Worm (Caenorhabditis elegans) whole organism, young adult: ENCODE results near the gene srh-147.
"Not testable (repeated sequence)": the region's sequence is repeated elsewhere in the genome, so short reads cannot be mapped to it uniquely, and the experiment has no call there.

ENCODE experiments used
- F23B12.7 ChIP-seq: sonication (generic microtip); optimal IDR thresholded peaks from 2 replicates; lab custom pipeline; 2017; ENCODE audit warnings: missing genetic modification characterization, mild to moderate bottlenecking, missing compliant biosample characterization, antibody characterized with exemption, moderate library complexity; ENCODE audit not compliant: insufficient read depth
- F37B4.10 ChIP-seq: fragments of 200-800 bp; sonication (Bioruptor generic); IDR thresholded peaks from 2 replicates; pipeline ENCODE4 v1.3.6; 2022; ENCODE audit warnings: missing genetic modification characterization, missing compliant biosample characterization
- F57A8.1 ChIP-seq: fragments of 200-800 bp; sonication (Bioruptor generic); optimal IDR thresholded peaks from 2 replicates; lab custom pipeline; 2018; ENCODE audit warnings: mild to moderate bottlenecking, missing genetic modification characterization, moderate library complexity, missing compliant biosample characterization
- cebp-2 ChIP-seq: fragments of 200-800 bp; sonication (Bioruptor generic); IDR thresholded peaks from 2 replicates; pipeline ENCODE4 v1.3.6; 2022; ENCODE audit warnings: missing genetic modification characterization, missing compliant biosample characterization
- efl-1 ChIP-seq: fragments of 150-350 bp; optimal IDR thresholded peaks from 2 replicates; lab custom pipeline; 2014; ENCODE audit warnings: missing biosample characterization, missing genetic modification reagents, missing genetic modification characterization
- hrde-1 ChIP-seq: sonication (generic microtip); optimal IDR thresholded peaks from 2 replicates; lab custom pipeline; 2016; ENCODE audit warnings: missing genetic modification characterization, mild to moderate bottlenecking, missing compliant biosample characterization, moderate library complexity, missing genotype, missing genetic modification reagents, borderline replicate concordance
- lin-54 ChIP-seq: fragments of 200-800 bp; sonication (Bioruptor generic); optimal IDR thresholded peaks from 2 replicates; lab custom pipeline; 2018; ENCODE audit warnings: mild to moderate bottlenecking, missing genetic modification characterization, missing compliant biosample characterization
- lir-1 ChIP-seq: fragments of 200-800 bp; sonication (Bioruptor generic); conservative IDR thresholded peaks from 2 replicates; pipeline ENCODE4 v1.3.6; 2022; ENCODE audit warnings: missing genetic modification reagents, missing genetic modification characterization, missing compliant biosample characterization
- madf-10 ChIP-seq: sonication (generic microtip); optimal IDR thresholded peaks from 2 replicates; lab custom pipeline; 2016; ENCODE audit warnings: mild to moderate bottlenecking, missing genetic modification characterization, missing compliant biosample characterization
- madf-6 ChIP-seq: fragments of 200-800 bp; sonication (Bioruptor generic); IDR thresholded peaks from 2 replicates; pipeline ENCODE4 v1.3.6; 2022; ENCODE audit warnings: missing genetic modification reagents, missing genetic modification characterization, missing compliant biosample characterization
- mes-4 ChIP-seq: sonication (generic microtip); optimal IDR thresholded peaks from 2 replicates; lab custom pipeline; 2016; ENCODE audit warnings: missing genotype, missing genetic modification characterization, missing compliant biosample characterization
- mxl-1 ChIP-seq: sonication (generic microtip); optimal IDR thresholded peaks from 2 replicates; lab custom pipeline; 2016; ENCODE audit warnings: missing genetic modification characterization, missing compliant biosample characterization
- nfya-1 ChIP-seq: sonication (generic microtip); optimal IDR thresholded peaks from 2 replicates; lab custom pipeline; 2017; ENCODE audit warnings: antibody characterized with exemption, missing compliant biosample characterization, missing genetic modification characterization, borderline replicate concordance; ENCODE audit not compliant: insufficient read depth
- pha-4 ChIP-seq: fragments of 150-350 bp; sonication (generic microtip); optimal IDR thresholded peaks from 2 replicates; lab custom pipeline; 2014; ENCODE audit warnings: missing biosample characterization, missing genetic modification reagents, missing genetic modification characterization
- rec-8 ChIP-seq, 2 experiments: sonication (generic microtip); optimal IDR thresholded peaks; 2 replicates each; lab custom pipeline; 2016; ENCODE audit warnings: mild to moderate bottlenecking in 2 of 2, missing genetic modification characterization in 2 of 2, missing genetic modification reagents in 2 of 2, missing genotype in 2 of 2, missing biosample characterization in 1 of 2, missing compliant biosample characterization in 1 of 2, moderate library complexity in 1 of 2
- ztf-18 ChIP-seq: sonication (generic microtip); optimal IDR thresholded peaks from 2 replicates; lab custom pipeline; 2016; ENCODE audit warnings: missing genotype, mild to moderate bottlenecking, missing genetic modification characterization, missing compliant biosample characterization
- ztf-28 ChIP-seq: fragments of 200-800 bp; sonication (Bioruptor generic); IDR thresholded peaks from 2 replicates; pipeline ENCODE4 v1.3.6; 2022; ENCODE audit warnings: missing genetic modification reagents, missing genetic modification characterization, missing compliant biosample characterization

srh-147 gene

DNA sequence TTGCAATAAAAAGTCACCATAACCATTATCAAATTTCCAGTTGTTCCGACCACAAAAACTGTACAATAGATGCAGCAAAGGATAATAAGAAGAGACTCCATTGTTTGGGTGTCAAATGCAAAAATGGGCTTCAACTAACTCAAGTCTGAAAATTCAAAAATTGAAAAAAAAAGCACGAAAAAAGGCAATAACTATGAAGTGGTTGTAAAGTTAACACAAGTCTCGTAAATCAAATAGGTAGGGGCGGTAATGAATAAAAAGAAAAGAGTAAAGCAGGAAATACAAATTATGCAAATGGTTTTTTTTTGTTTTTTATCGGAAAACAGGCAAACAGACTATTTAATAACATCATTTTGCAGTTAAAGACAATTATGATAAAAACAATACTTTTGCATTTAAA lies 42.7 kb downstream of the srh-147 start, which contains the start of gene srsx-38:
srsx-38 (minus strand) TSS at position 101 of the 400 bp plus-strand sequence.
- TF ChIP-seq ztf-18 (tag; lab: Kevin White, UChicago); lin-54 (GFP tag; lab: Kevin White, UChicago); rec-8 (tag; optimal IDR thresholded peaks at IDR 0.05; lab: Kevin White, UChicago): not testable (repeated sequence)

DNA sequence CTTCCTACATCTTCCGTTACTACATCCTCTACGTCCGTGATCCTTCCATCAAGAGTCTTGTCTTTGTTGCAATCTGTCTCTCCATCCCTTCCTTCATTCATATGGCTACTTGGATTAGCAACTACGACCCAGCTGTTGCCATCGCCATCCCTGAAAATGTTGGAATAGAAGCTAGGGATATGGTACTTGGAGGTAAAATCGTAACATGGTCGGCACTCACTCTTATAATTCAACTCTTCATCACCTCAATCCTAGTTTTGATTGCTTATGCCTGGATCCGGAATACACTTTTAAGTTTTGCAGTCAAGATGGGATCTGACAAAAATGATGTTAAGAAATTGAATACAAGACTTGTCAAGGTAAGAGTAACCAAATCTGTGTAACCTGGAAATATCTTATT lies 46.4 kb downstream of the srh-147 start, which contains the start of gene T26E4.18:
T26E4.18 (minus strand) TSS at position 101 of the 400 bp plus-strand sequence.
- not testable (repeated sequence) for TF ChIP-seq madf-10 (tag; lab: Kevin White, UChicago); F57A8.1 (GFP tag; lab: Kevin White, UChicago); lir-1 (GFP tag; lab: Robert Waterston, UW)

DNA sequence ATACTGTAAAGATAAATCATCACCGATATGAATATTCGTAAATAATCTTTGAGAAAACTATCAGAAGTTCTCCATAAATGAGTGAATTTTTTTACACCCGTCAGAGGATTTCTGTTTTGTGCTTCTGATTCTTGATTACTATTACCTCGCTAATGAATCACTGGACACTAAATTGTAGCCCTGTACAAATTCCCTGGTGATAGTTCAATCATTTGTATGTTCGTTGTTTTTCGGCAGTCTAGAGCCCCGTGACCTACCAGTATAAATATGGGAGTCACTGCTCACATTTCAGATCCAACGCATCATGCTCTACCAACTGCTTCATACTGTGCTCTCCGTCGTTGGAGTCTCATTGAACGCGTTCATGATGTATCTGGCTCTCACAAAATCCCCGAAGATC lies 47.0 kb downstream of the srh-147 start, which contains the start of gene srd-27:
srd-27 (plus strand) TSS at position 301 of the 400 bp plus-strand sequence.
- TF ChIP-seq nfya-1 (tag; lab: Kevin White, UChicago); F37B4.10 (GFP tag; lab: Robert Waterston, UW); efl-1: not testable (repeated sequence)

DNA sequence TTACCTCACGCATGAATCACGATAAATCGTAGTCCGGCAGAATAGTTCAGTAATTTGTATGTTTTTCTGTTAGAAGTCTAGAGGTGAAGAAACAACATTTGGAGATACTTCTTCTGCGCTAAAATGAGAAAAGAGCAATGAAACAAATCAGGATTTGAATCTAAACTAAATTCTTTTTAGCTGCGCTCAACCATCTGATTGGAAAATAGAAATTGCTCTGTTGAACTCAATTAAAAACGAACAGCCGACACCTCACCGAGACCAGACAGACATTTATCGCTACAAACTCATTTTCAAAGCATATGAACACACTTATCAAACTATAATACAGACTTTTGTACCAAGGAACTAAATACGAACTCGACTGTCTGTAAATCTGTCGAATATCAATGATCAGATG lies 47.5 kb downstream of the srh-147 start, which contains the start of gene T26E4.9:
T26E4.9 (minus strand) TSS at position 101 of the 400 bp plus-strand sequence.
- TF ChIP-seq mxl-1; pha-4; mes-4 (tag; lab: Kevin White, UChicago): not testable (repeated sequence)

DNA sequence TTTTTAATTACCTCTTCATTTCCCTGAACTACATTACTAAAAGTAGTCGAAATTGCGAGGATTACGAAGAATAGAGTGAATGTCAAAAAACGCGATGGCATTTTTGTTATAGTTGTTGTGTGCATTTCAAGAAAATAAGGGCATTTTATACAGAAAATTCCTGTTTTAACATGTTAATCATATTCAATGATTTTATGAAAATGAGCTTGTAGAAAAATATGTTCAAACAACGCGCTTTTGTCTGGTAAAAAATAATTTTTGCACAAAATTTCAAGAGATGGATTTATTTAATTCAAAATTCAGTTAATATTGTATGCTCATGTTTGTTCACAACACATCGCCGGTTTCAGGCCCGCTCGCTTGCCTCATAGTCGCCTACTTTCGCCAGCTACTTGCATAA lies 52.0 kb downstream of the srh-147 start, which contains the start of gene T26E4.10:
T26E4.10 (minus strand) TSS at position 101 of the 400 bp plus-strand sequence.
- TF ChIP-seq cebp-2 (no peak), ztf-28 (GFP tag; lab: Robert Waterston, UW) (no peak), hrde-1 (no peak), F23B12.7 (tag; lab: Kevin White, UChicago) (no peak), madf-6 (GFP tag; lab: Robert Waterston, UW) (no peak)
